Fruit fly (Drosophila melanogaster) whole organism, embryonic: ENCODE data around the gene p24-2.

Source experiments
- Ada2b ChIP-seq: fragments of 200-800 bp; sonication (Bioruptor generic); IDR thresholded peaks from 2 replicates; pipeline ENCODE4 v1.3.6; 2022; ENCODE audit warnings: missing biosample characterization, missing genetic modification characterization
- B-H1 ChIP-seq: fragments of 200-800 bp; sonication (Bioruptor generic); IDR thresholded peaks from 3 replicates; pipeline ENCODE4 v1.3.6; 2022; ENCODE audit warnings: missing biosample characterization, missing genetic modification characterization
- CG11093 ChIP-seq: fragments of 200-800 bp; sonication (Bioruptor generic); IDR thresholded peaks from 3 replicates; pipeline ENCODE4 v1.3.6; 2022; ENCODE audit warnings: missing biosample characterization, missing genetic modification characterization
- CG15011 ChIP-seq: fragments of 200-800 bp; sonication (Bioruptor generic); optimal IDR thresholded peaks from 3 replicates; lab custom pipeline; 2018; ENCODE audit warnings: missing biosample characterization, mild to moderate bottlenecking, missing genetic modification characterization
- CG15073 ChIP-seq: fragments of 200-800 bp; sonication (Bioruptor generic); optimal IDR thresholded peaks from 2 replicates; lab custom pipeline; 2016; ENCODE audit warnings: missing biosample characterization, missing genetic modification characterization
- CG1529 ChIP-seq: fragments of 200-800 bp; sonication (Bioruptor generic); optimal IDR thresholded peaks from 3 replicates; lab custom pipeline; 2018; ENCODE audit warnings: missing biosample characterization, missing genetic modification characterization
- CG15514 ChIP-seq: fragments of 200-800 bp; sonication (Bioruptor generic); optimal IDR thresholded peaks from 3 replicates; lab custom pipeline; 2017; ENCODE audit warnings: missing biosample characterization, missing genetic modification characterization, mild to moderate bottlenecking, moderate library complexity, missing genetic modification reagents
- CG16863 ChIP-seq: fragments of 200-800 bp; sonication (Bioruptor generic); optimal IDR thresholded peaks from 3 replicates; lab custom pipeline; 2016; ENCODE audit warnings: missing biosample characterization, missing genetic modification characterization
- CG2116 ChIP-seq: fragments of 200-800 bp; sonication (Bioruptor generic); optimal IDR thresholded peaks from 3 replicates; lab custom pipeline; 2018; ENCODE audit warnings: missing biosample characterization, mild to moderate bottlenecking, missing genetic modification characterization
- CG31388 ChIP-seq: fragments of 200-800 bp; sonication (Bioruptor generic); optimal IDR thresholded peaks from 2 replicates; lab custom pipeline; 2016; ENCODE audit warnings: missing biosample characterization, missing genetic modification characterization
- CG32532 ChIP-seq: fragments of 200-800 bp; sonication (Bioruptor generic); IDR thresholded peaks from 2 replicates; pipeline ENCODE4 v1.3.6; 2022; ENCODE audit warnings: missing biosample characterization, missing genetic modification characterization
- CG42726 ChIP-seq: fragments of 200-800 bp; sonication (Bioruptor generic); IDR thresholded peaks from 2 replicates; pipeline ENCODE4 v1.3.6; 2022; ENCODE audit warnings: missing biosample characterization, missing genetic modification characterization; ENCODE audit not compliant: partially characterized antibody
- CG5245 ChIP-seq: fragments of 200-800 bp; sonication (Bioruptor generic); optimal IDR thresholded peaks from 3 replicates; lab custom pipeline; 2016; ENCODE audit warnings: missing biosample characterization, missing genetic modification characterization
- CG6272 ChIP-seq: fragments of 200-800 bp; sonication (Bioruptor generic); IDR thresholded peaks from 2 replicates; pipeline ENCODE4 v1.3.6; 2022; ENCODE audit warnings: missing biosample characterization, missing genetic modification characterization
- CG6813 ChIP-seq: fragments of 200-800 bp; sonication (Bioruptor generic); optimal IDR thresholded peaks from 2 replicates; lab custom pipeline; 2017; ENCODE audit warnings: missing biosample characterization, missing genetic modification characterization, mild to moderate bottlenecking, moderate library complexity, missing genetic modification reagents
- CG8281 ChIP-seq: fragments of 200-800 bp; sonication (Bioruptor generic); optimal IDR thresholded peaks from 2 replicates; lab custom pipeline; 2018; ENCODE audit warnings: missing biosample characterization, mild to moderate bottlenecking, missing genetic modification characterization, moderate library complexity
- CG9437 ChIP-seq: fragments of 200-800 bp; sonication (Bioruptor generic); optimal IDR thresholded peaks from 2 replicates; lab custom pipeline; 2018; ENCODE audit warnings: missing biosample characterization, mild to moderate bottlenecking, missing genetic modification characterization
- Chrac-16 ChIP-seq: fragments of 200-800 bp; sonication (Bioruptor generic); optimal IDR thresholded peaks from 3 replicates; lab custom pipeline; 2016; ENCODE audit warnings: missing biosample characterization, missing genetic modification characterization
- Doc2 ChIP-seq: fragments of 200-800 bp; sonication (Bioruptor generic); IDR thresholded peaks from 2 replicates; pipeline ENCODE4 v1.3.6; 2022; ENCODE audit warnings: missing biosample characterization, missing genetic modification characterization
- E2f1 ChIP-seq: fragments of 200-800 bp; sonication (Bioruptor generic); IDR thresholded peaks from 2 replicates; pipeline ENCODE4 v1.3.6; 2022; ENCODE audit warnings: missing biosample characterization, missing genetic modification characterization
- ERR ChIP-seq: fragments of 200-800 bp; sonication (Bioruptor generic); optimal IDR thresholded peaks from 2 replicates; lab custom pipeline; 2016; ENCODE audit warnings: missing biosample characterization, missing genetic modification characterization
- Ets65A ChIP-seq: fragments of 200-800 bp; sonication (Bioruptor generic); peaks from one replicate; lab custom pipeline; 2016; ENCODE audit warnings: missing biosample characterization, missing genetic modification characterization
- HmgZ ChIP-seq: fragments of 200-800 bp; sonication (Bioruptor generic); optimal IDR thresholded peaks from 2 replicates; lab custom pipeline; 2018; ENCODE audit warnings: missing biosample characterization, mild to moderate bottlenecking, missing genetic modification characterization
- Hsf ChIP-seq: fragments of 200-800 bp; sonication (Bioruptor generic); optimal IDR thresholded peaks from 3 replicates; lab custom pipeline; 2016; ENCODE audit warnings: missing biosample characterization, missing genetic modification characterization
- MTF-1 ChIP-seq: fragments of 200-800 bp; sonication (Bioruptor generic); optimal IDR thresholded peaks from 2 replicates; lab custom pipeline; 2018; ENCODE audit warnings: missing biosample characterization, mild to moderate bottlenecking, missing genetic modification characterization, borderline replicate concordance
- Mes4 ChIP-seq: fragments of 200-800 bp; sonication (Bioruptor generic); optimal IDR thresholded peaks from 2 replicates; lab custom pipeline; 2016; ENCODE audit warnings: missing biosample characterization, missing genetic modification characterization
- NFAT ChIP-seq: fragments of 200-800 bp; sonication (Bioruptor generic); IDR thresholded peaks from 2 replicates; pipeline ENCODE4 v1.3.6; 2022; ENCODE audit warnings: missing biosample characterization, missing genetic modification characterization
- Optix ChIP-seq: fragments of 200-800 bp; sonication (Bioruptor generic); IDR thresholded peaks from 3 replicates; pipeline ENCODE4 v1.3.6; 2022; ENCODE audit warnings: missing biosample characterization, missing genetic modification characterization
- PHDP ChIP-seq: fragments of 200-800 bp; sonication (Bioruptor generic); optimal IDR thresholded peaks from 3 replicates; lab custom pipeline; 2018; ENCODE audit warnings: missing biosample characterization, mild to moderate bottlenecking, missing genetic modification characterization, moderate library complexity
- Trl ChIP-seq, 3 experiments: fragments of >200 bp in 2 of 3; fragments of 200-800 bp in 1 of 3; sonication (Bioruptor generic) in 1 of 3; optimal IDR thresholded peaks; 2 replicates in 1 of 3; 3 replicates in 2 of 3; lab custom pipeline; 2016 to 2017; ENCODE audit warnings: missing biosample characterization in 1 of 3, missing genetic modification characterization in 1 of 3
- Vsx1 ChIP-seq: fragments of 200-800 bp; sonication (Bioruptor generic); optimal IDR thresholded peaks from 2 replicates; lab custom pipeline; 2017; ENCODE audit warnings: missing biosample characterization, mild to moderate bottlenecking, missing genetic modification characterization, missing genetic modification reagents
- ac ChIP-seq: fragments of 200-800 bp; sonication (Bioruptor generic); optimal IDR thresholded peaks from 3 replicates; lab custom pipeline; 2017; ENCODE audit warnings: missing biosample characterization, mild to moderate bottlenecking, missing genetic modification characterization
- ara ChIP-seq: fragments of 200-800 bp; sonication (Bioruptor generic); IDR thresholded peaks from 2 replicates; pipeline ENCODE4 v1.3.6; 2022; ENCODE audit warnings: missing biosample characterization, missing genetic modification characterization
- bcd ChIP-seq: fragments of 200-800 bp; sonication (Bioruptor generic); optimal IDR thresholded peaks from 2 replicates; lab custom pipeline; 2017; ENCODE audit warnings: missing biosample characterization, mild to moderate bottlenecking, missing genetic modification characterization
- cad ChIP-seq: fragments of >200 bp; optimal IDR thresholded peaks from 2 replicates; lab custom pipeline; 2017; ENCODE audit warnings: missing biosample characterization, missing genetic modification characterization
- cwo ChIP-seq: fragments of 200-800 bp; sonication (Bioruptor generic); optimal IDR thresholded peaks from 3 replicates; lab custom pipeline; 2017; ENCODE audit warnings: missing biosample characterization, missing genetic modification characterization, mild to moderate bottlenecking, moderate library complexity, missing genetic modification reagents
- dimm ChIP-seq: fragments of 200-800 bp; sonication (Bioruptor generic); IDR thresholded peaks from 2 replicates; pipeline ENCODE4 v1.3.6; 2022; ENCODE audit warnings: missing biosample characterization, missing genetic modification characterization
- dpn ChIP-seq, 2 experiments: fragments of 200-800 bp; sonication (Bioruptor generic); optimal IDR thresholded peaks; 3 replicates each; lab custom pipeline; 2016; ENCODE audit warnings: missing biosample characterization in 2 of 2, missing genetic modification characterization in 2 of 2
- exex ChIP-seq: fragments of 200-800 bp; sonication (Bioruptor generic); optimal IDR thresholded peaks from 4 replicates; lab custom pipeline; 2018; ENCODE audit warnings: missing biosample characterization, mild to moderate bottlenecking, missing genetic modification characterization, moderate library complexity
- gcm ChIP-seq: fragments of 200-800 bp; sonication (Bioruptor generic); optimal IDR thresholded peaks from 2 replicates; lab custom pipeline; 2019; ENCODE audit warnings: missing biosample characterization, mild to moderate bottlenecking, missing genetic modification characterization, moderate library complexity
- gsb-n ChIP-seq: fragments of 200-800 bp; sonication (Bioruptor generic); optimal IDR thresholded peaks from 3 replicates; lab custom pipeline; 2018; ENCODE audit warnings: missing biosample characterization, mild to moderate bottlenecking, missing genetic modification characterization
- hth ChIP-seq: fragments of >200 bp; optimal IDR thresholded peaks from 2 replicates; lab custom pipeline; 2017; ENCODE audit warnings: inconsistent platforms
- kay ChIP-seq: fragments of 200-800 bp; sonication (Bioruptor generic); optimal IDR thresholded peaks from 2 replicates; lab custom pipeline; 2016; ENCODE audit warnings: missing biosample characterization, missing genetic modification characterization
- lmd ChIP-seq: fragments of 200-800 bp; sonication (Bioruptor generic); IDR thresholded peaks from 2 replicates; pipeline ENCODE4 v1.3.6; 2022; ENCODE audit warnings: missing biosample characterization, missing genetic modification characterization
- nau ChIP-seq: fragments of 200-800 bp; sonication (Bioruptor generic); optimal IDR thresholded peaks from 3 replicates; lab custom pipeline; 2017; ENCODE audit warnings: missing biosample characterization, mild to moderate bottlenecking, missing genetic modification characterization, missing genetic modification reagents
- pho ChIP-seq: fragments of 200-800 bp; sonication (Bioruptor generic); optimal IDR thresholded peaks from 2 replicates; lab custom pipeline; 2016; ENCODE audit warnings: missing biosample characterization, missing genetic modification characterization
- row ChIP-seq: fragments of 200-800 bp; sonication (Bioruptor generic); IDR thresholded peaks from 3 replicates; pipeline ENCODE4 v1.3.6; 2022; ENCODE audit warnings: missing biosample characterization, missing genetic modification characterization
- sens-2 ChIP-seq: fragments of 200-800 bp; sonication (Bioruptor generic); IDR thresholded peaks from 2 replicates; pipeline ENCODE4 v1.3.6; 2022; ENCODE audit warnings: missing biosample characterization, missing genetic modification characterization
- so ChIP-seq: fragments of 200-800 bp; sonication (Bioruptor generic); IDR thresholded peaks from 3 replicates; pipeline ENCODE4 v1.3.6; 2022; ENCODE audit warnings: missing biosample characterization, missing genetic modification characterization
- sob ChIP-seq: fragments of 200-800 bp; sonication (Bioruptor generic); IDR thresholded peaks from 2 replicates; pipeline ENCODE4 v1.3.6; 2022; ENCODE audit warnings: missing biosample characterization, missing genetic modification characterization
- stc ChIP-seq: fragments of 200-800 bp; sonication (Bioruptor generic); IDR thresholded peaks from 2 replicates; pipeline ENCODE4 v1.3.6; 2022; ENCODE audit warnings: missing biosample characterization, missing genetic modification characterization
- sug ChIP-seq: fragments of 200-800 bp; optimal IDR thresholded peaks from 2 replicates; lab custom pipeline; 2019; ENCODE audit warnings: missing biosample characterization, mild to moderate bottlenecking, missing genetic modification characterization, moderate library complexity
- yki ChIP-seq: fragments of >200 bp; optimal IDR thresholded peaks from 3 replicates; lab custom pipeline; 2018

p24-2 gene

dm6 chr3R:9740713-9741112 lies 48.1 kb upstream of the p24-2 start, which contains the start of gene Pnn (continued):
- TF ChIP-seq sob (GFP tag; lab: Robert Waterston, UW) (no peak), bcd (no peak), Trl (optimal IDR thresholded peaks at IDR 0.05; lab: Kevin White, UChicago) (no peak), Trl (GFP tag; optimal IDR thresholded peaks at IDR 0.05; lab: Kevin White, UChicago) (no peak), CG15514 (no peak), Mes4 (GFP tag; lab: Kevin White, UChicago) (no peak), CG11093 (GFP tag; lab: Robert Waterston, UW) (no peak), ara (GFP tag; lab: Robert Waterston, UW) (no peak), cad (peak; percentile 30), CG16863 (GFP tag; lab: Kevin White, UChicago) (no peak), nau (no peak), gcm (GFP tag; lab: Kevin White, UChicago) (no peak), cwo (GFP tag; lab: Kevin White, UChicago) (no peak), yki (lab: Kevin White, UChicago) (no peak), E2f1 (GFP tag; lab: Robert Waterston, UW) (no peak), so (GFP tag; lab: Robert Waterston, UW) (no peak), ac (GFP tag; lab: Kevin White, UChicago) (no peak), Vsx1 (GFP tag; lab: Kevin White, UChicago) (no peak), Ada2b (GFP tag; lab: Robert Waterston, UW) (no peak), CG1529 (GFP tag; lab: Kevin White, UChicago) (no peak), sens-2 (GFP tag; lab: Robert Waterston, UW) (no peak), CG2116 (GFP tag; lab: Kevin White, UChicago) (peak; percentile 44), Optix (GFP tag; lab: Robert Waterston, UW) (no peak), NFAT (GFP tag; lab: Robert Waterston, UW) (peak; percentile 30; the same call in 1 of the 2 replicates), stc (no peak), dimm (no peak), PHDP (tag; lab: Kevin White, UChicago) (no peak), dpn (GFP tag; optimal IDR thresholded peaks at IDR 0.05; lab: Kevin White, UChicago) (no peak), kay (GFP tag; lab: Kevin White, UChicago) (no peak), CG15011 (no peak), CG5245 (GFP tag; lab: Kevin White, UChicago) (no peak), MTF-1 (no peak), CG9437 (GFP tag; lab: Kevin White, UChicago) (peak; percentile 22), hth (lab: Kevin White, UChicago) (no peak), CG31388 (GFP tag; lab: Kevin White, UChicago) (no peak), exex (tag; lab: Kevin White, UChicago) (no peak), Doc2 (GFP tag; lab: Robert Waterston, UW) (no peak), Ets65A (GFP tag; lab: Kevin White, UChicago) (no peak), lmd (GFP tag; lab: Robert Waterston, UW) (no peak), CG32532 (GFP tag; lab: Robert Waterston, UW) (no peak), CG6272 (GFP tag; lab: Robert Waterston, UW) (no peak), CG15073 (GFP tag; lab: Kevin White, UChicago) (no peak), Hsf (GFP tag; lab: Kevin White, UChicago) (no peak), Chrac-16 (GFP tag; lab: Kevin White, UChicago) (no peak), CG6813 (GFP tag; lab: Kevin White, UChicago) (no peak), row (GFP tag; lab: Robert Waterston, UW) (peak; percentile 84), pho (GFP tag; lab: Kevin White, UChicago) (no peak), sug (tag; lab: Kevin White, UChicago) (peak; percentile 10), ERR (GFP tag; lab: Kevin White, UChicago) (no peak), HmgZ (peak; percentile 21), CG8281 (tag; lab: Kevin White, UChicago) (no peak), B-H1 (GFP tag; lab: Robert Waterston, UW) (no peak), gsb-n (tag; lab: Kevin White, UChicago) (no peak), CG42726 (GFP tag; lab: Robert Waterston, UW) (peak; percentile 87; the same call in 1 of the 2 replicates)
